Fruit fly (Drosophila melanogaster) whole organism, embryonic: ENCODE measurements around the gene CG43230.

Experiments used
- Aef1 ChIP-seq: fragments of 200-800 bp; sonication (Bioruptor generic); IDR thresholded peaks from 3 replicates; pipeline ENCODE4 v1.3.6; 2022; ENCODE audit warnings: missing biosample characterization, missing genetic modification characterization
- C15 ChIP-seq: fragments of 200-800 bp; sonication (Bioruptor generic); IDR thresholded peaks from 3 replicates; pipeline ENCODE4 v1.3.6; 2022; ENCODE audit warnings: missing biosample characterization, missing genetic modification characterization
- CG10209 ChIP-seq: fragments of 200-800 bp; sonication (Bioruptor generic); optimal IDR thresholded peaks from 3 replicates; lab custom pipeline; 2017; ENCODE audit warnings: missing biosample characterization, mild to moderate bottlenecking, missing genetic modification characterization, missing genetic modification reagents
- CG10431 ChIP-seq: fragments of 200-800 bp; sonication (Bioruptor generic); optimal IDR thresholded peaks from 3 replicates; lab custom pipeline; 2018; ENCODE audit warnings: missing biosample characterization, mild to moderate bottlenecking, missing genetic modification characterization
- CG11723 ChIP-seq: fragments of 200-800 bp; sonication (Bioruptor generic); optimal IDR thresholded peaks from 2 replicates; lab custom pipeline; 2017; ENCODE audit warnings: missing biosample characterization, mild to moderate bottlenecking, missing genetic modification characterization
- CG12236 ChIP-seq: fragments of 200-800 bp; sonication (Bioruptor generic); optimal IDR thresholded peaks from 2 replicates; lab custom pipeline; 2016; ENCODE audit warnings: missing biosample characterization, missing genetic modification characterization
- CG12659 ChIP-seq: fragments of 200-800 bp; sonication (Bioruptor generic); optimal IDR thresholded peaks from 3 replicates; lab custom pipeline; 2017; ENCODE audit warnings: mild to moderate bottlenecking, missing biosample characterization, missing genetic modification reagents, missing genetic modification characterization
- CG13775 ChIP-seq: fragments of 200-800 bp; sonication (Bioruptor generic); optimal IDR thresholded peaks from 3 replicates; lab custom pipeline; 2017; ENCODE audit warnings: missing biosample characterization, mild to moderate bottlenecking, missing genetic modification characterization
- CG14667 ChIP-seq: fragments of 200-800 bp; sonication (Bioruptor generic); IDR thresholded peaks from 2 replicates; pipeline ENCODE4 v1.3.6; 2022; ENCODE audit warnings: missing biosample characterization, missing genetic modification characterization
- CG15011 ChIP-seq: fragments of 200-800 bp; sonication (Bioruptor generic); optimal IDR thresholded peaks from 3 replicates; lab custom pipeline; 2018; ENCODE audit warnings: missing biosample characterization, mild to moderate bottlenecking, missing genetic modification characterization
- CG15514 ChIP-seq: fragments of 200-800 bp; sonication (Bioruptor generic); optimal IDR thresholded peaks from 3 replicates; lab custom pipeline; 2017; ENCODE audit warnings: missing biosample characterization, missing genetic modification characterization, mild to moderate bottlenecking, moderate library complexity, missing genetic modification reagents
- CG17829 ChIP-seq: fragments of 200-800 bp; optimal IDR thresholded peaks from 2 replicates; lab custom pipeline; 2019; ENCODE audit warnings: missing biosample characterization, mild to moderate bottlenecking, missing genetic modification characterization, moderate library complexity
- CG17912 ChIP-seq: fragments of 200-800 bp; sonication (Bioruptor generic); optimal IDR thresholded peaks from 2 replicates; lab custom pipeline; 2018; ENCODE audit warnings: missing biosample characterization, mild to moderate bottlenecking, missing genetic modification characterization
- CG2116 ChIP-seq: fragments of 200-800 bp; sonication (Bioruptor generic); optimal IDR thresholded peaks from 3 replicates; lab custom pipeline; 2018; ENCODE audit warnings: missing biosample characterization, mild to moderate bottlenecking, missing genetic modification characterization
- CG2199 ChIP-seq: fragments of 200-800 bp; sonication (Bioruptor generic); IDR thresholded peaks from 3 replicates; pipeline ENCODE4 v1.3.6; 2022; ENCODE audit warnings: missing biosample characterization, missing genetic modification characterization
- CG33557 ChIP-seq: fragments of 200-800 bp; sonication (Bioruptor generic); optimal IDR thresholded peaks from 2 replicates; lab custom pipeline; 2019; ENCODE audit warnings: missing biosample characterization, mild to moderate bottlenecking, missing genetic modification characterization, moderate library complexity
- CG34376 ChIP-seq: fragments of 200-800 bp; sonication (Bioruptor generic); optimal IDR thresholded peaks from 2 replicates; lab custom pipeline; 2018; ENCODE audit warnings: missing biosample characterization, mild to moderate bottlenecking, missing genetic modification characterization
- CG4360 ChIP-seq: fragments of 200-800 bp; sonication (Bioruptor generic); IDR thresholded peaks from 2 replicates; pipeline ENCODE4 v1.3.6; 2022; ENCODE audit warnings: missing biosample characterization, missing genetic modification characterization
- CG6765 ChIP-seq: fragments of 200-800 bp; sonication (Bioruptor generic); optimal IDR thresholded peaks from 3 replicates; lab custom pipeline; 2017; ENCODE audit warnings: missing biosample characterization, mild to moderate bottlenecking, missing genetic modification characterization
- CG6813 ChIP-seq: fragments of 200-800 bp; sonication (Bioruptor generic); optimal IDR thresholded peaks from 2 replicates; lab custom pipeline; 2017; ENCODE audit warnings: missing biosample characterization, missing genetic modification characterization, mild to moderate bottlenecking, moderate library complexity, missing genetic modification reagents
- CG7987 ChIP-seq: fragments of 200-800 bp; sonication (Bioruptor generic); optimal IDR thresholded peaks from 2 replicates; lab custom pipeline; 2018; ENCODE audit warnings: missing biosample characterization, mild to moderate bottlenecking, missing genetic modification characterization, moderate library complexity
- CG8281 ChIP-seq: fragments of 200-800 bp; sonication (Bioruptor generic); optimal IDR thresholded peaks from 2 replicates; lab custom pipeline; 2018; ENCODE audit warnings: missing biosample characterization, mild to moderate bottlenecking, missing genetic modification characterization, moderate library complexity
- Dad ChIP-seq: fragments of 200-800 bp; sonication (Bioruptor generic); optimal IDR thresholded peaks from 3 replicates; lab custom pipeline; 2016; ENCODE audit warnings: missing biosample characterization, missing genetic modification characterization
- GATAe ChIP-seq: fragments of 200-800 bp; sonication (Bioruptor generic); conservative IDR thresholded peaks from 2 replicates; pipeline ENCODE4 v1.3.6; 2022; ENCODE audit warnings: missing biosample characterization, missing genetic modification characterization
- Hmr ChIP-seq: fragments of 200-800 bp; sonication (Bioruptor generic); optimal IDR thresholded peaks from 3 replicates; lab custom pipeline; 2017; ENCODE audit warnings: mild to moderate bottlenecking, missing biosample characterization, missing genetic modification reagents, missing genetic modification characterization
- MBD-R2 ChIP-seq: fragments of 200-800 bp; sonication (Bioruptor generic); IDR thresholded peaks from 2 replicates; pipeline ENCODE4 v1.3.6; 2022; ENCODE audit warnings: missing biosample characterization, missing genetic modification characterization
- MESR4 ChIP-seq: fragments of 200-800 bp; sonication (Bioruptor generic); optimal IDR thresholded peaks from 2 replicates; lab custom pipeline; 2018; ENCODE audit warnings: missing biosample characterization, mild to moderate bottlenecking, missing genetic modification characterization, moderate library complexity
- Mad ChIP-seq: fragments of 200-800 bp; sonication (Bioruptor generic); optimal IDR thresholded peaks from 2 replicates; lab custom pipeline; 2016; ENCODE audit warnings: missing biosample characterization, missing genetic modification characterization
- ase ChIP-seq: fragments of 200-800 bp; sonication (Bioruptor generic); IDR thresholded peaks from 3 replicates; pipeline ENCODE4 v1.3.6; 2022; ENCODE audit warnings: missing biosample characterization, missing genetic modification characterization
- btn ChIP-seq: fragments of 200-800 bp; sonication (Bioruptor generic); optimal IDR thresholded peaks from 2 replicates; lab custom pipeline; 2016; ENCODE audit warnings: missing biosample characterization, missing genetic modification characterization
- crol ChIP-seq: fragments of 200-800 bp; sonication (Bioruptor generic); IDR thresholded peaks from 2 replicates; pipeline ENCODE4 v1.3.6; 2022; ENCODE audit warnings: missing biosample characterization, missing genetic modification characterization
- crp ChIP-seq, 2 experiments: fragments of 200-800 bp; sonication (Bioruptor generic); optimal IDR thresholded peaks; 2 replicates in 1 of 2; 3 replicates in 1 of 2; lab custom pipeline; 2017; ENCODE audit warnings: missing biosample characterization in 2 of 2, missing genetic modification characterization in 2 of 2, mild to moderate bottlenecking in 1 of 2, moderate library complexity in 1 of 2
- dm ChIP-seq: fragments of 200-800 bp; sonication (Bioruptor generic); optimal IDR thresholded peaks from 3 replicates; lab custom pipeline; 2016; ENCODE audit warnings: missing biosample characterization, missing genetic modification characterization
- dmrt11E ChIP-seq: fragments of 200-800 bp; sonication (Bioruptor generic); optimal IDR thresholded peaks from 3 replicates; lab custom pipeline; 2018; ENCODE audit warnings: missing biosample characterization, mild to moderate bottlenecking, missing genetic modification characterization, moderate library complexity
- emc ChIP-seq: fragments of 200-800 bp; sonication (Bioruptor generic); optimal IDR thresholded peaks from 2 replicates; lab custom pipeline; 2016; ENCODE audit warnings: missing biosample characterization, missing genetic modification characterization
- gcm ChIP-seq: fragments of 200-800 bp; sonication (Bioruptor generic); optimal IDR thresholded peaks from 2 replicates; lab custom pipeline; 2019; ENCODE audit warnings: missing biosample characterization, mild to moderate bottlenecking, missing genetic modification characterization, moderate library complexity
- hkb ChIP-seq, 2 experiments: fragments of 200-800 bp in 1 of 2; fragments of >200 bp in 1 of 2; sonication (Bioruptor generic) in 1 of 2; IDR thresholded peaks in 1 of 2; optimal IDR thresholded peaks in 1 of 2; 2 replicates each; pipeline versions ENCODE4 v1.3.6 to Lab custom; 2017 to 2022; ENCODE audit warnings: missing biosample characterization in 1 of 2, missing genetic modification characterization in 1 of 2
- lilli ChIP-seq: fragments of 200-800 bp; sonication (Bioruptor generic); optimal IDR thresholded peaks from 3 replicates; lab custom pipeline; 2016; ENCODE audit warnings: missing biosample characterization, missing genetic modification characterization
- lov ChIP-seq, 2 experiments: fragments of 200-800 bp in 1 of 2; fragments of >200 bp in 1 of 2; sonication (Bioruptor generic) in 1 of 2; IDR thresholded peaks in 1 of 2; optimal IDR thresholded peaks in 1 of 2; 2 replicates in 1 of 2; 3 replicates in 1 of 2; pipeline versions ENCODE4 v1.3.6 to Lab custom; 2017 to 2022; ENCODE audit warnings: missing biosample characterization in 1 of 2, missing genetic modification characterization in 1 of 2
- mirr ChIP-seq: fragments of 200-800 bp; sonication (Bioruptor generic); optimal IDR thresholded peaks from 3 replicates; lab custom pipeline; 2018; ENCODE audit warnings: missing biosample characterization, mild to moderate bottlenecking, missing genetic modification characterization
- oc ChIP-seq: fragments of 200-800 bp; sonication (Bioruptor generic); optimal IDR thresholded peaks from 2 replicates; lab custom pipeline; 2018; ENCODE audit warnings: missing biosample characterization, mild to moderate bottlenecking, missing genetic modification characterization, moderate library complexity
- odd ChIP-seq: fragments of 200-800 bp; sonication (Bioruptor generic); optimal IDR thresholded peaks from 2 replicates; lab custom pipeline; 2017; ENCODE audit warnings: missing biosample characterization, mild to moderate bottlenecking, missing genetic modification characterization
- sd ChIP-seq: fragments of 200-800 bp; sonication (Bioruptor generic); optimal IDR thresholded peaks from 3 replicates; lab custom pipeline; 2018; ENCODE audit warnings: missing biosample characterization, mild to moderate bottlenecking, missing genetic modification characterization, moderate library complexity
- sna ChIP-seq: fragments of 200-800 bp; sonication (Bioruptor generic); IDR thresholded peaks from 2 replicates; pipeline ENCODE4 v1.3.6; 2022; ENCODE audit warnings: missing biosample characterization, missing genetic modification characterization; ENCODE audit not compliant: partially characterized antibody
- sob ChIP-seq: fragments of 200-800 bp; sonication (Bioruptor generic); IDR thresholded peaks from 2 replicates; pipeline ENCODE4 v1.3.6; 2022; ENCODE audit warnings: missing biosample characterization, missing genetic modification characterization
- usp ChIP-seq: fragments of >200 bp; optimal IDR thresholded peaks from 2 replicates; lab custom pipeline; 2017; ENCODE audit warnings: missing biosample characterization, missing genetic modification characterization
- vvl ChIP-seq: fragments of 200-800 bp; sonication (Bioruptor generic); IDR thresholded peaks from 2 replicates; pipeline ENCODE4 v1.3.6; 2022; ENCODE audit warnings: missing biosample characterization, missing genetic modification characterization
- zfh2 ChIP-seq: fragments of 200-800 bp; sonication (Bioruptor generic); optimal IDR thresholded peaks from 2 replicates; lab custom pipeline; 2016; ENCODE audit warnings: missing biosample characterization, missing genetic modification characterization

CG43230 gene

DNA sequence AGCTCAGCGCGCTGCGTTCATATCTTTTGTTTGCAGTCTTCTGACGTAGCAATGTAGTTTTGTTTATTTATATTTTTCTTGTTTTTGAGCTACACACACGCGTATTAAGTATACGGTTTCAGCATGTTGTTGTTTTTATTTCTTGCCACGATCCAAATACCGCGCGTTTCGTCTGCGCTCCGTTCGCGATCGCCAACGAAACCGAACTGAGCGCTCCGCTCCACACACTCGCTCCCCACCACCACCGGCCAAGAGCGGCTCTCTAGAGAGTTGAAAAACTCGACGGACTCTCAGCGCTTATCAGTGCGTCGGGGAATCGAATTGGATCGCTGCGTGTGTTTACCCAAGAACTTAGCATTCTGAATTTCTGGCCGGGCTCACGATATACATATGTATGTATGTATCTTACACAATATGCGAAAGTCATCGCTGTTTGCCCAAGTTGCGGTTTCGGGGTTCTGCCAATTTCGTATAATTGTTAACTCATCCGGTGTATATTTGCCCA is 49.5 kb downstream of the CG43230 start, which contains the start of gene yuri (continued):
- TF ChIP-seq CG33557 (GFP tag; lab: Kevin White, UChicago) (peak; percentile 31), CG13775 (GFP tag; lab: Kevin White, UChicago) (peak; percentile 5), Aef1 (GFP tag; lab: Robert Waterston, UW) (peak; percentile 53; the same call in 2 of the 3 replicates), btn (GFP tag; lab: Kevin White, UChicago) (no peak), usp (no peak), CG10431 (GFP tag; lab: Kevin White, UChicago) (peak; percentile 60), mirr (GFP tag; lab: Kevin White, UChicago) (peak; percentile 71), CG11723 (GFP tag; lab: Kevin White, UChicago) (peak; percentile 13), sd (peak; percentile 70), CG15514 (GFP tag; lab: Kevin White, UChicago) (peak; percentile 32), Dad (GFP tag; lab: Kevin White, UChicago) (no peak), CG34376 (GFP tag; lab: Kevin White, UChicago) (peak; percentile 81), CG2116 (no peak), crp (GFP tag; optimal IDR thresholded peaks at IDR 0.05; lab: Kevin White, UChicago) (no peak), hkb (optimal IDR thresholded peaks at IDR 0.05; lab: Kevin White, UChicago) (no peak), hkb (GFP tag; IDR thresholded peaks at IDR 0.05; lab: Robert Waterston, UW) (peak; percentile 67), CG17829 (tag; lab: Kevin White, UChicago) (peak; percentile 44), CG7987 (GFP tag; lab: Kevin White, UChicago) (peak; percentile 46), CG15011 (GFP tag; lab: Kevin White, UChicago) (peak; percentile 6), sob (GFP tag; lab: Robert Waterston, UW) (peak; percentile 77; the same call in 1 of the 2 replicates), lov (optimal IDR thresholded peaks at IDR 0.05; lab: Kevin White, UChicago) (no peak), lov (GFP tag; IDR thresholded peaks at IDR 0.05; lab: Robert Waterston, UW) (peak; percentile 65; the same call in 1 of the 3 replicates), odd (GFP tag; lab: Kevin White, UChicago) (peak; percentile 48), CG14667 (GFP tag; lab: Robert Waterston, UW) (no peak), gcm (GFP tag; lab: Kevin White, UChicago) (peak; percentile 54), C15 (GFP tag; lab: Robert Waterston, UW) (no peak), vvl (GFP tag; lab: Robert Waterston, UW) (peak; percentile 74; the same call in 1 of the 2 replicates), CG10209 (GFP tag; lab: Kevin White, UChicago) (no peak), CG4360 (GFP tag; lab: Robert Waterston, UW) (peak; percentile 95), GATAe (no peak), CG6813 (peak; percentile 59), emc (no peak), zfh2 (no peak), lilli (GFP tag; lab: Kevin White, UChicago) (peak; percentile 18), Hmr (GFP tag; lab: Kevin White, UChicago) (peak; percentile 65), CG17912 (GFP tag; lab: Kevin White, UChicago) (peak; percentile 18), MBD-R2 (GFP tag; lab: Robert Waterston, UW) (0 out of 2 replicates have a peak, but pooled peaks have one; percentile 31), oc (tag; lab: Kevin White, UChicago) (peak; percentile 31), CG8281 (tag; lab: Kevin White, UChicago) (no peak), MESR4 (peak; percentile 10), CG2199 (GFP tag; lab: Robert Waterston, UW) (peak; percentile 59; the same call in 1 of the 3 replicates), Mad (GFP tag; lab: Kevin White, UChicago) (no peak), ase (GFP tag; lab: Robert Waterston, UW) (no peak), crol (peak; percentile 76), dmrt11E (peak; percentile 3), CG12659 (peak; percentile 28), CG12236 (GFP tag; lab: Kevin White, UChicago) (no peak), dm (GFP tag; lab: Kevin White, UChicago) (peak; percentile 46), CG6765 (GFP tag; lab: Kevin White, UChicago) (peak; percentile 56), sna (GFP tag; lab: Robert Waterston, UW) (peak; percentile 53; the same call in 1 of the 2 replicates)
